Fruit fly (Drosophila melanogaster): Measurements from ENCODE around the gene IP3K1.

dm6 chr2L:9779754-9780153 lies 2.4 kb upstream of the IP3K1 start:
- TF ChIP-seq CG9932 (GFP tag; IDR thresholded peaks at IDR 0.05) (no peak), crc (GFP tag; optimal IDR thresholded peaks at IDR 0.05) (no peak), Ssrp (tag; optimal IDR thresholded peaks at IDR 0.05) (no peak), zen2 (GFP tag; IDR thresholded peaks at IDR 0.05; ENCODE audit: partially characterized antibody) (no peak), cwo (GFP tag; optimal IDR thresholded peaks at IDR 0.05) (no peak), CG14860 (GFP tag; IDR thresholded peaks at IDR 0.05; ENCODE audit: partially characterized antibody) (no peak), slbo (GFP tag; IDR thresholded peaks at IDR 0.05) (no peak), repo (GFP tag; optimal IDR thresholded peaks at IDR 0.05) (no peak)
